Fruit fly (Drosophila melanogaster): ENCODE results near the gene CG13293.

The CG13293 gene

DNA sequence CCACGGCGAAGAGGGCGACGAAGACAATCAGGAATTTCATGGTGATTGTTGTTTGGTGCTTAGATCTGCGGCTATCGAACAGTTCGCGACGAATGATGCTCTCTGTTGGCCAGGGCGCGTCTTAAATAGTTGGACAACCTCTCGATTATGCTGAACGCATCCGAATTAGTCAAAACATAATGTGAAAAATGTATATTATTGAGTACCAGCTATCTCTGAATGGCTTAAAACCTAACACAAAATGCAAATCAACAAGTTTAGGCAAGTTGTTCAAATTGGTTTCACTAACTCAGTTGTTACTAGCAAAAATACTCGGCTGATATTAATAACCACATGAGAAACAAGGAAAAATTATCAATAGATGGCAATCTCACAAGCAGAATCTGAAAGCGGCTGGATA, 52.5 kb downstream of the CG13293 start, which contains the start of gene Lcp65Ag1:
TSS of gene Lcp65Ag1 (minus strand) at position 101 of the 400 bp plus-strand sequence.
- TF ChIP-seq Mnt (GFP tag; optimal IDR thresholded peaks at IDR 0.05) = no peak
- TF ChIP-seq CG7045 (GFP tag; optimal IDR thresholded peaks at IDR 0.05) = no peak
- TF ChIP-seq ovo (GFP tag; optimal IDR thresholded peaks at IDR 0.05) = no peak
- TF ChIP-seq Crg-1 (GFP tag; optimal IDR thresholded peaks at IDR 0.05) = no peak
- no peak for TF ChIP-seq CG33017 (tag; optimal IDR thresholded peaks at IDR 0.05)
- TF ChIP-seq CG7101 (tag; optimal IDR thresholded peaks at IDR 0.05) = no peak
- no peak for TF ChIP-seq CG5204 (GFP tag; optimal IDR thresholded peaks at IDR 0.05)

DNA sequence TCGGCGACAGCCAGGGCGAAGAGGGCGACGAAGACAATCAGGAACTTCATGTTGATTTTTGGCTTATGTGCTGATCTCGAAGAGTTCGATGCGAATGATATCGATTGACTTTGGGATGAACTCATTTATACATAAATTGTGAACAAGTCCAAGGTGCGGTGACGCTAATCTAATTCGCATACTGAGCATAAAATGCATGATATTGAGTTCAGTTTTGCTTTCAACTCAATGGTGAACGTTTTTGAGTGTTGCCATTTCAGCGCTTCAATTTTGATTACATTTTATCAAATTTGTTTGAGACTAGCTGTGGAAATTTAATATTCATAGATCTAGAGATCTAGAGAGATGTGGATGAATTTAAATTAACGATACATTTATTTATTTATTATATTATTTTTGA, 54.0 kb downstream of the CG13293 start, which contains the start of gene Lcp65Af:
TSS of gene Lcp65Af (minus strand) at position 101 of the 400 bp plus-strand sequence.
- TF ChIP-seq tj (GFP tag; optimal IDR thresholded peaks at IDR 0.05) (no peak), ovo (GFP tag; optimal IDR thresholded peaks at IDR 0.05) (no peak), CG7101 (tag; optimal IDR thresholded peaks at IDR 0.05) (no peak), bab1 (GFP tag; optimal IDR thresholded peaks at IDR 0.05) (no peak), Clk (GFP tag; optimal IDR thresholded peaks at IDR 0.05) (no peak), CG1620 (GFP tag; optimal IDR thresholded peaks at IDR 0.05) (no peak), kay (GFP tag; ENCODE audit: borderline replicate concordance) (no peak), toe (GFP tag; optimal IDR thresholded peaks at IDR 0.05) (no peak), CG5204 (GFP tag; optimal IDR thresholded peaks at IDR 0.05) (no peak), CG33017 (tag; optimal IDR thresholded peaks at IDR 0.05) (no peak), Crg-1 (GFP tag; optimal IDR thresholded peaks at IDR 0.05) (no peak)

- TF ChIP-seq CG7045 (GFP tag; optimal IDR thresholded peaks at IDR 0.05) (no peak), CG7101 (tag; optimal IDR thresholded peaks at IDR 0.05) (no peak), CG1620 (GFP tag; optimal IDR thresholded peaks at IDR 0.05) (no peak), Hr96 (GFP tag; optimal IDR thresholded peaks at IDR 0.05) (no peak), pad (GFP tag; optimal IDR thresholded peaks at IDR 0.05) (no peak), bab1 (GFP tag; optimal IDR thresholded peaks at IDR 0.05) (no peak), ovo (GFP tag; optimal IDR thresholded peaks at IDR 0.05) (no peak), CG11617 (GFP tag; optimal IDR thresholded peaks at IDR 0.05) (no peak), cic (GFP tag; optimal IDR thresholded peaks at IDR 0.05) (no peak)
These were observed 55.3 kb downstream of the CG13293 start, which contains the start of gene Lcp65Ae for dm6 chr3L:6138018-6138417. Lcp65Ae (minus strand) TSS chr3L:6138118.

dm6 chr3L:6138586-6138985, 55.9 kb downstream of the CG13293 start:
- no peak for TF ChIP-seq CG1620 (GFP tag; optimal IDR thresholded peaks at IDR 0.05)
- no peak for TF ChIP-seq Clk (GFP tag; optimal IDR thresholded peaks at IDR 0.05)
- TF ChIP-seq tj (GFP tag; optimal IDR thresholded peaks at IDR 0.05) = no peak
- TF ChIP-seq cnc (optimal IDR thresholded peaks at IDR 0.05) = no peak
- TF ChIP-seq Hr96 (GFP tag; optimal IDR thresholded peaks at IDR 0.05) = no peak
- no peak for TF ChIP-seq CG7045 (GFP tag; optimal IDR thresholded peaks at IDR 0.05)
- TF ChIP-seq kay (GFP tag; ENCODE audit: borderline replicate concordance) = no peak
- TF ChIP-seq ovo (GFP tag; optimal IDR thresholded peaks at IDR 0.05) = no peak
- TF ChIP-seq CG14711 (tag; optimal IDR thresholded peaks at IDR 0.05) = no peak
- TF ChIP-seq Crg-1 (GFP tag; optimal IDR thresholded peaks at IDR 0.05) = no peak

- TF ChIP-seq CG7101 (tag; optimal IDR thresholded peaks at IDR 0.05) (no peak), CG12768 (GFP tag; optimal IDR thresholded peaks at IDR 0.05) (no peak), Crg-1 (GFP tag; optimal IDR thresholded peaks at IDR 0.05) (no peak), Clk (GFP tag; optimal IDR thresholded peaks at IDR 0.05) (no peak), CG5204 (GFP tag; optimal IDR thresholded peaks at IDR 0.05) (no peak), Mnt (GFP tag; optimal IDR thresholded peaks at IDR 0.05) (no peak)
These were observed 57.4 kb downstream of the CG13293 start, which contains the start of gene Cpr65Av for dm6 chr3L:6139924-6140574. Cpr65Av (minus strand) TSS chr3L:6139974.

DNA sequence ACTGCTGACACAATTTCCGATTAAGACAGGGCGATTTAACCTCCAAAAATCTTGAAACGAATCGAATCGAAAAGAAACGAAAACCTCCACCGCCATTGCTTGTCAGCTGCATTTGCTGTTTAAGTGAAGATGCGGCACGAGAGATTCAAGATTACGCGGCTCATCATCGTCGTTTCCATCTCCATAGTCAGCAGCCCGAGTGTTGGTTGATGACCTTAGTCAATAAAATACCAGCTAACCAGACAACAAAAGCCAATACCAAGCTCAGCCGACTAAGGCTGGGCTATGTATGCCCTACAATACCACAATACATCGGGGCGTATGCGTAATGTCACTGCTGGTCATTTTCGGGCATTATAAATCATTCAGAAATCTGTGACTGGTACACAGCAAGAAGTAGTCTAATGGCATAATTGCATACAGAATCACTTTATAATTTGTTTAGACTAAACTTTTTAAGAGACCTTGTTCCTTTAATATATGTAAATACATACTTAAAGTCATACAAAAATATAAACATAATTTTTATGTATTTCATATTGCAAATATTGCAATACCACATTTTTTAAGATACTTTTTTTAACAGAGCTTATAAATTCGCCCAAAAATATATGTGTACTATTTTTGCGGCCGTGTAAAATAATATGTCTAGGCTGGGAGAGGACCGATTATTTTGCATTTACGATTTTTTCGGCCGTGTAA, 58.2 kb downstream of the CG13293 start:
- TF ChIP-seq CG7045 (GFP tag; optimal IDR thresholded peaks at IDR 0.05) = no peak
- TF ChIP-seq Mnt (GFP tag; optimal IDR thresholded peaks at IDR 0.05) = no peak
- TF ChIP-seq ovo (GFP tag; optimal IDR thresholded peaks at IDR 0.05) = no peak
- TF ChIP-seq CG5204 (GFP tag; optimal IDR thresholded peaks at IDR 0.05) = no peak
- TF ChIP-seq kay (GFP tag; ENCODE audit: borderline replicate concordance) = no peak
- TF ChIP-seq tj (GFP tag; optimal IDR thresholded peaks at IDR 0.05) = no peak
- no peak for TF ChIP-seq CG14711 (tag; optimal IDR thresholded peaks at IDR 0.05)
- no peak for TF ChIP-seq cnc (optimal IDR thresholded peaks at IDR 0.05)

DNA sequence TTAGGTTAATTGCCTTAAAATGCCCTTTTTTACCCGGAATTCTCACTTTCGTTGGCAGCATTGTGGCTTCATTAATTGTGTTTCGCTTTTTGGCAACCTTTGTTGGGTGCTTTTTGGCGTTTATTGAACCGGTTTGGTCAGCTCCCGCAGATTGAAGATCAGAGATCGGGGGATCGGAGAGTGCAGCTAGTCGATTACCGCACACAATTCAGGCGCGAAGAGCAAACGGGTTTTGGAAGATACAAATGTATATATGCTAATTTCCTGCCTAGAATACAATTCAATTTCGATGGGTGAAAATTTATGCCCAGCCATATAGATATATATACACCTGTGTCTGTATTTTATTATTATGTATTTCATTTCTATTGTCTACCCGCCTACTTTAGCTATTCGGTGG, 58.9 kb downstream of the CG13293 start:
- TF ChIP-seq CG7045 (GFP tag; optimal IDR thresholded peaks at IDR 0.05) (no peak), Clk (GFP tag; optimal IDR thresholded peaks at IDR 0.05) (no peak), toe (GFP tag; optimal IDR thresholded peaks at IDR 0.05) (no peak), CG11617 (GFP tag; optimal IDR thresholded peaks at IDR 0.05) (no peak)
